Worm (Caenorhabditis elegans) whole organism, L1 larva: ENCODE data around the gene srh-38.

Experiments used
- C16A3.4 ChIP-seq: fragments of 150-350 bp; optimal IDR thresholded peaks from 2 replicates; lab custom pipeline; 2014; ENCODE audit warnings: missing biosample characterization, missing genetic modification characterization
- alr-1 ChIP-seq: fragments of 200-800 bp; sonication (Bioruptor generic); optimal IDR thresholded peaks from 2 replicates; lab custom pipeline; 2018; ENCODE audit warnings: borderline replicate concordance, mild to moderate bottlenecking, missing genetic modification characterization, missing compliant biosample characterization
- ceh-63 ChIP-seq: fragments of 200-800 bp; sonication (Bioruptor generic); optimal IDR thresholded peaks from 2 replicates; lab custom pipeline; 2018; ENCODE audit warnings: mild to moderate bottlenecking, missing genetic modification characterization, missing compliant biosample characterization
- ceh-8 ChIP-seq: fragments of 200-800 bp; sonication (Bioruptor generic); optimal IDR thresholded peaks from 2 replicates; lab custom pipeline; 2018; ENCODE audit warnings: mild to moderate bottlenecking, missing genetic modification characterization, moderate library complexity, missing compliant biosample characterization
- ces-1 ChIP-seq: fragments of 150-350 bp; optimal IDR thresholded peaks from 2 replicates; lab custom pipeline; 2014; ENCODE audit warnings: missing biosample characterization, missing genetic modification reagents, missing genetic modification characterization
- efl-1 ChIP-seq, 4 experiments: fragments of 150-350 bp; optimal IDR thresholded peaks in 3 of 4; peaks in 1 of 4; 1 replicate in 1 of 4; 2 replicates in 3 of 4; lab custom pipeline; 2014; ENCODE audit warnings: missing biosample characterization in 2 of 4, missing genetic modification characterization in 2 of 4, missing genetic modification reagents in 2 of 4
- efl-3 ChIP-seq: fragments of 200-800 bp; sonication (Bioruptor generic); optimal IDR thresholded peaks from 2 replicates; lab custom pipeline; 2018; ENCODE audit warnings: mild to moderate bottlenecking, missing genetic modification characterization, missing compliant biosample characterization
- egl-13 ChIP-seq: sonication (generic microtip); optimal IDR thresholded peaks from 2 replicates; lab custom pipeline; 2016; ENCODE audit warnings: missing genotype, missing genetic modification reagents, missing genetic modification characterization, missing compliant biosample characterization
- egl-27 ChIP-seq, 2 experiments: fragments of 150-350 bp in 1 of 2; sonication (generic microtip); optimal IDR thresholded peaks; 3 replicates each; lab custom pipeline; 2017 to 2018; ENCODE audit warnings: missing biosample characterization in 2 of 2, missing genetic modification characterization in 2 of 2, missing genetic modification reagents in 2 of 2
- elt-2 ChIP-seq: sonication (generic microtip); optimal IDR thresholded peaks from 2 replicates; lab custom pipeline; 2016; ENCODE audit warnings: missing genetic modification characterization, mild to moderate bottlenecking, inconsistent platforms, missing compliant biosample characterization, missing genetic modification reagents
- fkh-4 ChIP-seq: sonication (generic microtip); optimal IDR thresholded peaks from 2 replicates; lab custom pipeline; 2016; ENCODE audit warnings: missing compliant biosample characterization, missing genetic modification characterization, borderline replicate concordance
- fkh-8 ChIP-seq: sonication (generic microtip); optimal IDR thresholded peaks from 2 replicates; lab custom pipeline; 2016; ENCODE audit warnings: mild to moderate bottlenecking, missing genetic modification characterization, missing compliant biosample characterization
- grh-1 ChIP-seq: fragments of 200-800 bp; sonication (Bioruptor generic); IDR thresholded peaks from 2 replicates; pipeline ENCODE4 v1.3.6; 2022; ENCODE audit warnings: missing genetic modification reagents, missing genetic modification characterization, missing compliant biosample characterization
- hlh-17 ChIP-seq: fragments of 200-800 bp; sonication (Bioruptor generic); optimal IDR thresholded peaks from 2 replicates; lab custom pipeline; 2018; ENCODE audit warnings: missing genetic modification characterization, mild to moderate bottlenecking, missing compliant biosample characterization, moderate library complexity, borderline replicate concordance
- irx-1 ChIP-seq: sonication (generic microtip); optimal IDR thresholded peaks from 2 replicates; lab custom pipeline; 2016; ENCODE audit warnings: missing genetic modification characterization, missing compliant biosample characterization
- jun-1 ChIP-seq: fragments of 150-350 bp; optimal IDR thresholded peaks from 2 replicates; lab custom pipeline; 2014; ENCODE audit warnings: missing biosample characterization, missing genetic modification reagents, missing genetic modification characterization
- lin-14 ChIP-seq: fragments of 200-800 bp; sonication (Bioruptor generic); optimal IDR thresholded peaks from 2 replicates; lab custom pipeline; 2018; ENCODE audit warnings: mild to moderate bottlenecking, missing genetic modification characterization, moderate library complexity, missing compliant biosample characterization
- lin-35 ChIP-seq, 2 experiments: fragments of 150-350 bp; optimal IDR thresholded peaks; 2 replicates each; lab custom pipeline; 2014; ENCODE audit warnings: missing biosample characterization in 2 of 2, missing genetic modification characterization in 2 of 2, missing genetic modification reagents in 2 of 2
- lin-39 ChIP-seq: fragments of 150-350 bp; optimal IDR thresholded peaks from 2 replicates; lab custom pipeline; 2014; ENCODE audit warnings: missing biosample characterization, missing genetic modification reagents, missing genetic modification characterization
- lir-3 ChIP-seq: sonication (generic microtip); optimal IDR thresholded peaks from 2 replicates; lab custom pipeline; 2016; ENCODE audit warnings: mild to moderate bottlenecking, missing genetic modification characterization, moderate library complexity, missing compliant biosample characterization; ENCODE audit not compliant: poor library complexity
- nhr-12 ChIP-seq: sonication (generic microtip); optimal IDR thresholded peaks from 2 replicates; lab custom pipeline; 2017; ENCODE audit warnings: missing biosample characterization, missing genetic modification characterization
- nhr-71 ChIP-seq: sonication (generic microtip); optimal IDR thresholded peaks from 2 replicates; lab custom pipeline; 2016; ENCODE audit warnings: mild to moderate bottlenecking, missing genetic modification characterization, moderate library complexity, missing compliant biosample characterization
- nhr-76 ChIP-seq: sonication (generic microtip); optimal IDR thresholded peaks from 2 replicates; lab custom pipeline; 2017; ENCODE audit warnings: missing biosample characterization, missing genetic modification characterization
- nhr-84 ChIP-seq: sonication (generic microtip); optimal IDR thresholded peaks from 2 replicates; lab custom pipeline; 2017; ENCODE audit warnings: missing biosample characterization, missing genetic modification characterization
- nhr-90 ChIP-seq: sonication (generic microtip); optimal IDR thresholded peaks from 2 replicates; lab custom pipeline; 2016; ENCODE audit warnings: mild to moderate bottlenecking, missing genetic modification characterization, missing compliant biosample characterization; ENCODE audit not compliant: poor library complexity
- skn-1 ChIP-seq: fragments of 150-350 bp; optimal IDR thresholded peaks from 2 replicates; lab custom pipeline; 2014; ENCODE audit warnings: missing biosample characterization, missing genetic modification characterization
- snpc-4 ChIP-seq: fragments of 150-350 bp; optimal IDR thresholded peaks from 2 replicates; lab custom pipeline; 2014; ENCODE audit warnings: missing biosample characterization, missing genetic modification characterization
- snu-23 ChIP-seq: sonication (generic microtip); optimal IDR thresholded peaks from 2 replicates; lab custom pipeline; 2016; ENCODE audit warnings: missing genetic modification characterization, missing compliant biosample characterization
- sox-4 ChIP-seq: sonication (generic microtip); optimal IDR thresholded peaks from 2 replicates; lab custom pipeline; 2016; ENCODE audit warnings: missing genetic modification characterization, missing compliant biosample characterization
- sptf-1 ChIP-seq: fragments of 150-350 bp; optimal IDR thresholded peaks from 2 replicates; lab custom pipeline; 2014; ENCODE audit warnings: missing biosample characterization, missing genetic modification characterization
- swsn-7 ChIP-seq: sonication (generic microtip); optimal IDR thresholded peaks from 2 replicates; lab custom pipeline; 2016; ENCODE audit warnings: missing genetic modification characterization, missing compliant biosample characterization
- unc-86 ChIP-seq: sonication (generic microtip); optimal IDR thresholded peaks from 2 replicates; lab custom pipeline; 2016; ENCODE audit warnings: missing genetic modification characterization, missing compliant biosample characterization
- zag-1 ChIP-seq: fragments of 150-350 bp; optimal IDR thresholded peaks from 2 replicates; lab custom pipeline; 2014; ENCODE audit warnings: missing biosample characterization, missing genetic modification characterization
- ztf-11 ChIP-seq, 2 experiments: sonication (generic microtip); optimal IDR thresholded peaks; 2 replicates each; lab custom pipeline; 2016 to 2017; ENCODE audit warnings: missing genetic modification characterization in 2 of 2, missing biosample characterization in 1 of 2, missing compliant biosample characterization in 1 of 2

srh-38 gene

DNA sequence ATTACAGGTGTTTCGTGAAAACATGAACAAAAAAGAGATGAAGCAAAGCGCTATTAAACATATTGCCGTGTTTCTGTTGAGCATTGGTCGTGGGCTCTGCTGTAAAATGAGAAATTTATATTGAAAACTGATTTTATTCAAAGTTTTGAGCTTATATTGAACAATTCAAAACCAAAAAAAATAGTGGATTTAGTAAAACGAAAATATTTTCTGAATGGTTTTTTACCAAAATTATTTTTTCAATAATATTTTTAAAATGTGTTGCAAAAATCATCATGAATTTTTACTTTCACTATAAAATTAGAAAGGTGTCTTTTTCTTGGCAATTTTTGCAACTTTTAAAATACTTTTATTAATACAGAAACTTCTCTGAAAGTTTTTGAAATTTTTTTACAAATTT is 19.3 kb downstream of the srh-38 start, which contains the start of gene C31B8.7:
TSS of gene C31B8.7 (minus strand) at position 101 of the 400 bp plus-strand sequence.
- no peak for TF ChIP-seq nhr-12 (tag; lab: Kevin White, UChicago)
- TF ChIP-seq C16A3.4 (tag; lab: Kevin White, UChicago) = no peak
- TF ChIP-seq nhr-90 (tag; lab: Kevin White, UChicago) = no peak
- no peak for TF ChIP-seq efl-3 (GFP tag; lab: Kevin White, UChicago)
- TF ChIP-seq hlh-17 (GFP tag; lab: Kevin White, UChicago) = no peak
- TF ChIP-seq ceh-63 (GFP tag; lab: Kevin White, UChicago) = no peak
- TF ChIP-seq nhr-76 (tag; lab: Kevin White, UChicago) = no peak
- no peak for TF ChIP-seq ceh-8 (GFP tag; lab: Kevin White, UChicago)
- TF ChIP-seq zag-1 (tag; lab: Kevin White, UChicago) = no peak
- no peak for TF ChIP-seq egl-13 (tag; lab: Kevin White, UChicago)
- TF ChIP-seq sox-4 (tag; lab: Kevin White, UChicago) = no peak
- TF ChIP-seq lin-35 (GFP tag; optimal IDR thresholded peaks at IDR 0.05; lab: Kevin White, UChicago) = no peak
- no peak for TF ChIP-seq grh-1 (GFP tag; lab: Robert Waterston, UW)
- TF ChIP-seq ces-1 (GFP tag; lab: Kevin White, UChicago) = no peak

- TF ChIP-seq efl-1 (optimal IDR thresholded peaks at IDR 0.05; lab: Kevin White, UChicago) (no peak), efl-1 (GFP tag; optimal IDR thresholded peaks at IDR 0.05 in 1 of 2; lab: Kevin White, UChicago) (peak in 1 of 2 experiments; percentile 8), lin-39 (tag; lab: Kevin White, UChicago) (no peak)
- TF ChIP-seq, all 84 proteins: peak for 1
Observed at ce11 chrV:2899867-2900266, 22.6 kb downstream of the srh-38 start, which contains the start of gene str-46. Gene str-46, minus strand, starts transcription at chrV:2899967.

DNA sequence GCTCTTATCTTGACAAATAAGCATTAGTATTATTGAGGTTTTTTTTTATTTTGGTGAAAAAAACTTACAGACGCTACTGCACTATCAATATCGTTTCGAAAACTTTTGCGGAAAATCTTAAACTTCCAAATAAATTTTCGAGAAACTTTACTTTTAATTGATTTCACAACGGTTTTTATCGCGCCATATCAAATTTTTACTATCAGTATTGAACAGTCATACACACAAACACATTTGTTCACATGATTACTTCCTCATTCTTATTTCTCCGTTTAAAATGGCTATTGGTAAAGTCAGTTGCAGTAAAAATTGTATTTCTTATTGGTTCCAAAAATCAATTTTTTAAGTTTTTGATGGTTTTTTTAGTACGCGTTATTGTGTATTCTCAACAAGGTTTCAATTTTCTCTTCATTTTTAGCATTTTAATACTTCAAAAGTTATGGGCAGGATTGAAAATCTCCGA is 26.3 kb downstream of the srh-38 start, which contains the start of gene pals-32:
TSS of gene pals-32 (plus strand) at position 413 of the 463 bp plus-strand sequence.
- TF ChIP-seq elt-2 (tag; lab: Kevin White, UChicago) = peak; percentile 3
- no peak for TF ChIP-seq ceh-63 (GFP tag; lab: Kevin White, UChicago)
- TF ChIP-seq, all 84 proteins: peak for 1

ce11 chrV:2892976-2893375 is 29.5 kb downstream of the srh-38 start, which contains the start of gene srh-127:
Gene srh-127, plus strand, starts transcription at chrV:2893276.
- TF ChIP-seq efl-1 (optimal IDR thresholded peaks at IDR 0.05; lab: Kevin White, UChicago) = no peak
- TF ChIP-seq efl-1 (GFP tag; optimal IDR thresholded peaks at IDR 0.05 in 1 of 2; lab: Kevin White, UChicago) = peak in 1 of 2 experiments; percentile 17
- TF ChIP-seq egl-27 (tag; optimal IDR thresholded peaks at IDR 0.05; lab: Kevin White, UChicago) = no peak
- TF ChIP-seq sptf-1 (tag; lab: Kevin White, UChicago) = no peak

DNA sequence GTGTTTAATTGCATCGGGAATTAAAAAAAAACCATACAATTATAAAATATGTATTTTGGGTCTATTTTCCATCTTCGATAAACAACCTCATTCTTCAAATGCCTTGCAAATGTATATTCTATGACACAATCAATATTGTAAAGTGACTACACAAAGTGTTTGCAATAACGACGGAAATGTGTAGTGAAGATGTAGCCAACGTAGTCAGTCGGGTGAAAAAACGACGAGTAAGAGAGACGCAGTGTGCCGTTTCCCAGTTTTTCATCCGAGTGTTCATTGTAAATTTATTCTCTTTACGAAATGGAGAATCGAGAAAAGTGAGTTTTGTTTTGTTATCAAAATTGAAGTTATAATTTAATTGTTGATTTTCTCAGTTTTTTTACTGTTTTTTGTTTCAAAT is 30.6 kb downstream of the srh-38 start, which contains the start of gene F37B4.15:
TSS of gene F37B4.15 (plus strand) at position 301 of the 400 bp plus-strand sequence.
- TF ChIP-seq fkh-8 (tag; lab: Kevin White, UChicago) = no peak
- no peak for TF ChIP-seq snpc-4 (tag; lab: Kevin White, UChicago)
- no peak for TF ChIP-seq lin-14 (GFP tag; lab: Kevin White, UChicago)
- TF ChIP-seq skn-1 (tag; lab: Kevin White, UChicago) = no peak
- TF ChIP-seq irx-1 (tag; lab: Kevin White, UChicago) = no peak
- no peak for TF ChIP-seq nhr-84 (tag; lab: Kevin White, UChicago)
- no peak for TF ChIP-seq swsn-7 (tag; lab: Kevin White, UChicago)
- no peak for TF ChIP-seq unc-86 (tag; lab: Kevin White, UChicago)
- TF ChIP-seq nhr-71 = no peak
- TF ChIP-seq alr-1 = no peak
- TF ChIP-seq hlh-17 (GFP tag; lab: Kevin White, UChicago) = no peak
- TF ChIP-seq lin-35 (GFP tag; optimal IDR thresholded peaks at IDR 0.05; lab: Kevin White, UChicago) = no peak

DNA sequence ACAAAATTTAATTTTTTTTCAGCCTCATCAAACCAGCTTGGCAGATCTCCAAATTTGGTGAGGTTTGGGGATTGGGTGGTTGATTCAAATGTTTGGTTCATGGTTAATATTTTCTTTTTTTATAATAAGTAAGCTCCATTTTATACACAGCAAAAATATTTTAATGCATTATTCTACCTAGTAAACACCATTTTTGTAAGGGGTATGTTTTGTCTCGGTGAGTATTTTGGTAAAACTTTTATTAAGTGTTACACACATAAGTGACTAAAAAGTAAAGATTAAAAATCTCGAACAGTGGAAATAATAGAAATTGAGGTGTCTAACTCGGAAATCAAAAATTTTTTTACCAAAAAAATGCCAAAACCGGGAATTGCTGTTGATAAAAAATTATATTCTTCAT is 33.8 kb downstream of the srh-38 start, which contains the start of gene srw-4:
TSS of gene srw-4 (minus strand) at position 101 of the 400 bp plus-strand sequence.
- TF ChIP-seq snpc-4 (tag; lab: Kevin White, UChicago) = no peak
- no peak for TF ChIP-seq nhr-90 (tag; lab: Kevin White, UChicago)
- no peak for TF ChIP-seq fkh-4
- no peak for TF ChIP-seq snu-23 (GFP tag; lab: Kevin White, UChicago)
- TF ChIP-seq ztf-11 (tag; optimal IDR thresholded peaks at IDR 0.05; lab: Kevin White, UChicago) = no peak
- TF ChIP-seq ceh-8 (GFP tag; lab: Kevin White, UChicago) = no peak
- TF ChIP-seq jun-1 = no peak
- no peak for TF ChIP-seq irx-1 (tag; lab: Kevin White, UChicago)
- no peak for TF ChIP-seq egl-13 (tag; lab: Kevin White, UChicago)
- TF ChIP-seq efl-1 (optimal IDR thresholded peaks at IDR 0.05; lab: Kevin White, UChicago) = no peak
- no peak for TF ChIP-seq efl-1 (GFP tag; optimal IDR thresholded peaks at IDR 0.05 in 1 of 2; lab: Kevin White, UChicago)
- no peak for TF ChIP-seq lir-3
- no peak for TF ChIP-seq swsn-7 (tag; lab: Kevin White, UChicago)
